Fruit fly (Drosophila melanogaster) whole organism, prepupa: ENCODE data around the gene Mnat9.

Experiments
- Blimp-1 ChIP-seq: fragments of 200-800 bp; sonication (Bioruptor generic); optimal IDR thresholded peaks from 3 replicates; lab custom pipeline; 2017; ENCODE audit warnings: missing biosample characterization, missing genetic modification characterization, mild to moderate bottlenecking, moderate library complexity, missing genetic modification reagents
- CG10631 ChIP-seq: fragments of 200-800 bp; sonication (Bioruptor generic); optimal IDR thresholded peaks from 2 replicates; lab custom pipeline; 2016; ENCODE audit warnings: missing biosample characterization, missing genetic modification characterization
- CG11902 ChIP-seq: fragments of 200-800 bp; sonication (Bioruptor generic); optimal IDR thresholded peaks from 3 replicates; lab custom pipeline; 2016; ENCODE audit warnings: missing biosample characterization, missing genetic modification characterization
- CG15336 ChIP-seq: fragments of 200-800 bp; sonication (Bioruptor generic); IDR thresholded peaks from 2 replicates; pipeline ENCODE4 v1.3.6; 2022; ENCODE audit warnings: missing biosample characterization, missing genetic modification characterization
- CG16779 ChIP-seq: fragments of 200-800 bp; sonication (Bioruptor generic); optimal IDR thresholded peaks from 3 replicates; lab custom pipeline; 2017; ENCODE audit warnings: missing biosample characterization, mild to moderate bottlenecking, missing genetic modification characterization
- CG31627 ChIP-seq: fragments of 200-800 bp; sonication (Bioruptor generic); optimal IDR thresholded peaks from 3 replicates; lab custom pipeline; 2016; ENCODE audit warnings: missing biosample characterization, missing genetic modification characterization
- CG32006 ChIP-seq: fragments of 200-800 bp; sonication (Bioruptor generic); optimal IDR thresholded peaks from 3 replicates; lab custom pipeline; 2017; ENCODE audit warnings: missing biosample characterization, mild to moderate bottlenecking, missing genetic modification characterization
- CG34406 ChIP-seq: fragments of 200-800 bp; sonication (Bioruptor generic); optimal IDR thresholded peaks from 3 replicates; lab custom pipeline; 2016; ENCODE audit warnings: missing biosample characterization, missing genetic modification characterization
- CG3919 ChIP-seq: fragments of 200-800 bp; sonication (Bioruptor generic); optimal IDR thresholded peaks from 3 replicates; lab custom pipeline; 2016; ENCODE audit warnings: missing biosample characterization, missing genetic modification characterization
- CG6163 ChIP-seq: fragments of 200-800 bp; sonication (Bioruptor generic); IDR thresholded peaks from 3 replicates; pipeline ENCODE4 v1.3.6; 2022; ENCODE audit warnings: missing biosample characterization, missing genetic modification characterization
- CG6276 ChIP-seq: fragments of 200-800 bp; sonication (Bioruptor generic); optimal IDR thresholded peaks from 2 replicates; lab custom pipeline; 2017; ENCODE audit warnings: missing biosample characterization, mild to moderate bottlenecking, missing genetic modification characterization
- CG6792 ChIP-seq: fragments of 200-800 bp; sonication (Bioruptor generic); optimal IDR thresholded peaks from 3 replicates; lab custom pipeline; 2016; ENCODE audit warnings: missing biosample characterization, missing genetic modification characterization
- CG6808 ChIP-seq: fragments of 200-800 bp; sonication (Bioruptor generic); optimal IDR thresholded peaks from 3 replicates; lab custom pipeline; 2017; ENCODE audit warnings: missing biosample characterization, missing genetic modification characterization, mild to moderate bottlenecking, moderate library complexity, missing genetic modification reagents
- CG6854 ChIP-seq: fragments of 200-800 bp; sonication (Bioruptor generic); optimal IDR thresholded peaks from 2 replicates; lab custom pipeline; 2017; ENCODE audit warnings: missing biosample characterization, mild to moderate bottlenecking, missing genetic modification characterization
- CG8119 ChIP-seq: fragments of 200-800 bp; sonication (Bioruptor generic); IDR thresholded peaks from 3 replicates; pipeline ENCODE4 v1.3.6; 2022; ENCODE audit warnings: missing biosample characterization, missing genetic modification characterization
- Eip78C ChIP-seq: fragments of 200-800 bp; sonication (Bioruptor generic); peaks from one replicate; lab custom pipeline; 2016; ENCODE audit warnings: missing biosample characterization, missing genetic modification characterization
- Gug ChIP-seq: fragments of 200-800 bp; sonication (Bioruptor generic); IDR thresholded peaks from 2 replicates; pipeline ENCODE4 v1.3.6; 2022; ENCODE audit warnings: missing biosample characterization, missing genetic modification characterization
- Hr38 ChIP-seq: sonication (Bioruptor generic); optimal IDR thresholded peaks from 2 replicates; lab custom pipeline; 2016; ENCODE audit warnings: missing biosample characterization, missing genetic modification characterization
- Hr4 ChIP-seq: fragments of 200-800 bp; sonication (Bioruptor generic); optimal IDR thresholded peaks from 3 replicates; lab custom pipeline; 2016; ENCODE audit warnings: missing biosample characterization, missing genetic modification characterization
- Lpt ChIP-seq: fragments of 200-800 bp; sonication (Bioruptor generic); optimal IDR thresholded peaks from 3 replicates; lab custom pipeline; 2016; ENCODE audit warnings: missing biosample characterization, missing genetic modification characterization
- Met ChIP-seq: fragments of 200-800 bp; sonication (Bioruptor generic); optimal IDR thresholded peaks from 3 replicates; lab custom pipeline; 2016; ENCODE audit warnings: missing biosample characterization, missing genetic modification characterization
- Smox ChIP-seq: fragments of 200-800 bp; sonication (Bioruptor generic); optimal IDR thresholded peaks from 3 replicates; lab custom pipeline; 2016; ENCODE audit warnings: missing biosample characterization, missing genetic modification characterization
- Sox102F ChIP-seq: fragments of 200-800 bp; sonication (Bioruptor generic); optimal IDR thresholded peaks from 2 replicates; lab custom pipeline; 2016; ENCODE audit warnings: missing biosample characterization, mild to moderate bottlenecking, missing genetic modification characterization
- Sox14 ChIP-seq: fragments of 200-800 bp; sonication (Bioruptor generic); optimal IDR thresholded peaks from 3 replicates; lab custom pipeline; 2016; ENCODE audit warnings: missing biosample characterization, missing genetic modification characterization
- Sox15 ChIP-seq: fragments of 200-800 bp; sonication (Bioruptor generic); optimal IDR thresholded peaks from 3 replicates; lab custom pipeline; 2016; ENCODE audit warnings: missing biosample characterization, missing genetic modification characterization
- achi ChIP-seq: fragments of 200-800 bp; sonication (Bioruptor generic); optimal IDR thresholded peaks from 3 replicates; lab custom pipeline; 2016; ENCODE audit warnings: missing biosample characterization, missing genetic modification characterization
- acj6 ChIP-seq: fragments of 200-800 bp; sonication (Bioruptor generic); optimal IDR thresholded peaks from 3 replicates; lab custom pipeline; 2016; ENCODE audit warnings: missing biosample characterization, missing genetic modification characterization
- cyc ChIP-seq: fragments of 200-800 bp; sonication (Bioruptor generic); optimal IDR thresholded peaks from 3 replicates; lab custom pipeline; 2016; ENCODE audit warnings: missing biosample characterization, missing genetic modification characterization
- dac ChIP-seq: fragments of 200-800 bp; sonication (Bioruptor generic); optimal IDR thresholded peaks from 2 replicates; lab custom pipeline; 2017; ENCODE audit warnings: missing biosample characterization, mild to moderate bottlenecking, missing genetic modification characterization
- dsx ChIP-seq: fragments of 200-800 bp; optimal IDR thresholded peaks from 3 replicates; lab custom pipeline; 2019; ENCODE audit warnings: missing biosample characterization, mild to moderate bottlenecking, missing genetic modification characterization, moderate library complexity; ENCODE audit not compliant: poor library complexity, severe bottlenecking
- eg ChIP-seq: fragments of 200-800 bp; sonication (Bioruptor generic); IDR thresholded peaks from 3 replicates; pipeline ENCODE4 v1.3.6; 2022; ENCODE audit warnings: missing biosample characterization, missing genetic modification characterization
- esn ChIP-seq: fragments of 200-800 bp; sonication (Bioruptor generic); optimal IDR thresholded peaks from 2 replicates; lab custom pipeline; 2016; ENCODE audit warnings: missing biosample characterization, mild to moderate bottlenecking, missing genetic modification characterization, moderate library complexity
- lz ChIP-seq: fragments of 200-800 bp; sonication (Bioruptor generic); optimal IDR thresholded peaks from 3 replicates; lab custom pipeline; 2016; ENCODE audit warnings: missing biosample characterization, missing genetic modification characterization
- pdm3 ChIP-seq: fragments of 200-800 bp; sonication (Bioruptor generic); optimal IDR thresholded peaks from 3 replicates; lab custom pipeline; 2016; ENCODE audit warnings: missing biosample characterization, missing genetic modification characterization
- salr ChIP-seq, 2 experiments: fragments of 200-800 bp; sonication (Bioruptor generic); optimal IDR thresholded peaks; 3 replicates each; lab custom pipeline; 2016 to 2018; ENCODE audit warnings: missing biosample characterization in 2 of 2, missing genetic modification characterization in 2 of 2, mild to moderate bottlenecking in 1 of 2
- svp ChIP-seq: fragments of 200-800 bp; sonication (Bioruptor generic); peaks from one replicate; lab custom pipeline; 2016; ENCODE audit warnings: missing biosample characterization, missing genetic modification characterization
- vri ChIP-seq: fragments of 200-800 bp; sonication (Bioruptor generic); optimal IDR thresholded peaks from 3 replicates; lab custom pipeline; 2016; ENCODE audit warnings: missing biosample characterization, mild to moderate bottlenecking, missing genetic modification characterization

The Mnat9 gene

DNA sequence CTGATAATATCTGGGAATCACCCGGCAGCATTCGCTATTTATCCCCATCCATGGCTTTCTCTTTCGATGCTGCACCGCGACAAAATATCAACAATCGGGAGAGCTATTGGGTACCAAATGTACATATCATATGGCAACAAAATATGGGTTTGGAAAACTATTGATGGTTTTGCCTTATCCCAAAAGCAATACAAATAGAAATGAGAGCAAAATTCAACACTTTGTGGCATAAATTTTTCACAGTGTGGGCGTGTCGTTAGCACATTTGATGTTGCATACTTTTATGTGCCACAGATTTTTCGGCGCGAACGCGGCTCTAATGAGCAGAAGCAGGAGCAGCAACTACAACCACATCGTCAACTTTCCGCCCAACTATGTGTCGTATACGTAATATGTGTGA, 16.4 kb upstream of the Mnat9 start:
- TF ChIP-seq Hr38 (GFP tag; lab: Kevin White, UChicago) (no peak), CG16779 (no peak), CG32006 (peak; percentile 30), Eip78C (GFP tag; lab: Kevin White, UChicago) (peak; percentile 42), CG6163 (GFP tag; lab: Robert Waterston, UW) (no peak), Blimp-1 (GFP tag; lab: Kevin White, UChicago) (no peak), CG6808 (GFP tag; lab: Kevin White, UChicago) (no peak), CG15336 (0 out of 2 replicates have a peak, but pooled peaks have one; percentile 18), Met (GFP tag; lab: Kevin White, UChicago) (no peak), Sox15 (no peak), Hr4 (GFP tag; lab: Kevin White, UChicago) (peak; percentile 41)

DNA sequence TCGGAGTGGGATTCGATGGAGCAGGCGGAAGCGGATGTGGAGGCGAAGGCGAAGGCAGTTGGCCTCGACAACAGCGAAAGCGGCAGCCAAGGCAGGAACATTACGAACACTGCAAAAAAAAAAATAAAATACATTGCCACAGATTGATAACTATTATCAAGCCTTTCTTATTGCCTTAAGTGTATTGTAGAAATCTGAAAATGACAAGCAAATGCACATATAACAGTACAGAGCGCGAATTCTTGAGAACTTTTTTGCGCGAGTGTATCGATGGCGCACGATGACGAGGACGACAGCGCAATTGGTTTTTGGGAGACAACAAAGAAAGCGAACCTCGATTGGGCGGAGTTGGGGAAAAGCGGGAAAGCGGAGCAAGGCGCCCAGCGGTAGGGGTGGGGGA, 14.4 kb upstream of the Mnat9 start:
- no peak for TF ChIP-seq Sox15
- no peak for TF ChIP-seq Sox14
- no peak for TF ChIP-seq Gug (GFP tag; lab: Robert Waterston, UW)
- no peak for TF ChIP-seq dac
- peak; percentile 35 for TF ChIP-seq Eip78C (GFP tag; lab: Kevin White, UChicago)
- TF ChIP-seq salr (GFP tag; optimal IDR thresholded peaks at IDR 0.05; lab: Kevin White, UChicago), result no peak
- TF ChIP-seq svp (GFP tag; lab: Kevin White, UChicago), result peak; percentile 39
- TF ChIP-seq CG3919 (GFP tag; lab: Kevin White, UChicago), result peak; percentile 5
- TF ChIP-seq, all 60 proteins: peak for 3

DNA sequence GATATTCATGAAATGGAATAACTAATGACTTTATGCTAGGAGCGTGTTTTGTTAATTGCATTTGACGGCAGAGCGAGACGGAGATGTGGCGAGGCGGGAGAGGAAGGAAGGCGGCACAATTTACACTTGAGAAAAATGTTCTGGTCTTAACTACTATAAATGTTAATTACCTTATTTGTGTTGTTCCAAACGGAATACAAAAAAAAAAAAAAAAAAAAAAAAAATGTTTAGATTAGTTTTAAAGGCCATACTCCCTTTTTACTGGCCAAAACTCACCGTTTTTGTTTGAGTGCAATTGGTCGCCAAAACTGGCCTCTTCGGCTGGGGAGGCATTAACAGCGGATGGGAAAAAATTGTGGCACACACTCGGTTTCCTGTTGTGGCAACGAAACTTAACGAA, 11.2 kb upstream of the Mnat9 start:
- TF ChIP-seq Sox102F (GFP tag; lab: Kevin White, UChicago) (no peak), Smox (GFP tag; lab: Kevin White, UChicago) (no peak), Gug (GFP tag; lab: Robert Waterston, UW) (peak; percentile 56), salr (GFP tag; optimal IDR thresholded peaks at IDR 0.05; lab: Kevin White, UChicago) (peak in 1 of 2 experiments; percentile 1), Eip78C (GFP tag; lab: Kevin White, UChicago) (peak; percentile 69), CG3919 (GFP tag; lab: Kevin White, UChicago) (peak; percentile 13), CG6276 (GFP tag; lab: Kevin White, UChicago) (peak; percentile 6), CG10631 (GFP tag; lab: Kevin White, UChicago) (peak; percentile 24), achi (GFP tag; lab: Kevin White, UChicago) (peak; percentile 0), pdm3 (peak; percentile 21), CG15336 (peak; percentile 64), Lpt (GFP tag; lab: Kevin White, UChicago) (peak; percentile 39), vri (no peak), CG8119 (peak; percentile 71), svp (GFP tag; lab: Kevin White, UChicago) (peak; percentile 68), Hr4 (GFP tag; lab: Kevin White, UChicago) (peak; percentile 69), CG32006 (peak; percentile 60), eg (peak; percentile 66; the same call in 2 of the 3 replicates), esn (no peak), CG6163 (GFP tag; lab: Robert Waterston, UW) (peak; percentile 55; the same call in 2 of the 3 replicates)

DNA sequence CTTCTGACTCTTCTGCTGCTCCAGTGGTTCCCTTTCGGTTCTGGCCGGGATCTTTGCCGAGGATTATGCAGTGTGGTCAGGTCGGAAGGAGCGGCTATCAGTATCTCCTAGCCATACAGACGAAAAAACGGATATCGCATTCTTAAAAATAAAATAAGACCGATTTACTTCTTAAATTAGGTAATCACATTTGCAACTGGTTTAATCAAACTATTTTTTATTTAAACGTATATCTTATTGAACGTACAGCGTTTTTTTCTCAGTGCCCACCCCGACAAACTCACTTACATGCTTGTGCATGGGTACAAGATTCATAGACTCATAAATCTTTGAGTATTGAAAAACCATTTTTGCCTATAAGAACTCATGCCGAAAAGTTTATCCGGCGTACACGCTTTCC, 10.3 kb upstream of the Mnat9 start:
- TF ChIP-seq lz (GFP tag; lab: Kevin White, UChicago) (no peak), CG6792 (GFP tag; lab: Kevin White, UChicago) (no peak), CG11902 (no peak), CG31627 (GFP tag; lab: Kevin White, UChicago) (no peak), dsx (GFP tag; lab: Kevin White, UChicago) (no peak), Gug (GFP tag; lab: Robert Waterston, UW) (no peak), cyc (GFP tag; lab: Kevin White, UChicago) (no peak), Hr4 (GFP tag; lab: Kevin White, UChicago) (no peak), CG6854 (GFP tag; lab: Kevin White, UChicago) (no peak), vri (no peak), acj6 (GFP tag; lab: Kevin White, UChicago) (no peak), CG34406 (GFP tag; lab: Kevin White, UChicago) (no peak), Sox14 (no peak)
